Worm (Caenorhabditis elegans) whole organism, L4 larva: ENCODE data around the gene C05G5.5.

Source experiments
- F26F4.8 ChIP-seq: fragments of 200-800 bp; sonication (Bioruptor generic); conservative IDR thresholded peaks from 2 replicates; pipeline ENCODE4 v1.3.6; 2022; ENCODE audit warnings: missing genetic modification characterization, missing compliant biosample characterization
- Y48G9A.11 ChIP-seq: fragments of 200-800 bp; sonication (Bioruptor generic); IDR thresholded peaks from 2 replicates; pipeline ENCODE4 v1.3.6; 2022; ENCODE audit warnings: missing genetic modification reagents, missing genetic modification characterization, missing compliant biosample characterization
- ZK337.2 ChIP-seq: fragments of 200-800 bp; sonication (Bioruptor generic); IDR thresholded peaks from 2 replicates; pipeline ENCODE4 v1.3.6; 2022; ENCODE audit warnings: missing genetic modification reagents, missing genetic modification characterization, missing compliant biosample characterization
- aha-1 ChIP-seq: fragments of 150-350 bp; peaks from one replicate; lab custom pipeline; 2014; ENCODE audit warnings: missing biosample characterization, missing genetic modification characterization
- aly-2 ChIP-seq: sonication (generic microtip); optimal IDR thresholded peaks from 2 replicates; lab custom pipeline; 2018; ENCODE audit warnings: missing biosample characterization, missing genetic modification characterization
- ceh-28 ChIP-seq: fragments of 150-350 bp; optimal IDR thresholded peaks from 2 replicates; lab custom pipeline; 2014; ENCODE audit warnings: missing biosample characterization, missing genetic modification reagents, missing genetic modification characterization
- daf-16 ChIP-seq, 3 experiments: sonication (generic microtip); optimal IDR thresholded peaks; 2 replicates each; lab custom pipeline; 2016 to 2017; ENCODE audit warnings: missing genetic modification characterization in 3 of 3, missing genetic modification reagents in 3 of 3, mild to moderate bottlenecking in 2 of 3, missing compliant biosample characterization in 2 of 3, missing biosample characterization in 1 of 3, moderate library complexity in 1 of 3
- daf-8 ChIP-seq: fragments of 200-800 bp; sonication (Bioruptor generic); IDR thresholded peaks from 2 replicates; pipeline ENCODE4 v1.3.6; 2022; ENCODE audit warnings: missing genetic modification characterization, missing compliant biosample characterization
- dmd-8 ChIP-seq: fragments of 200-800 bp; sonication (Bioruptor generic); IDR thresholded peaks from 2 replicates; pipeline ENCODE4 v1.3.6; 2022; ENCODE audit warnings: missing genetic modification characterization, missing compliant biosample characterization
- hlh-11 ChIP-seq: fragments of 200-800 bp; sonication (Bioruptor generic); optimal IDR thresholded peaks from 2 replicates; lab custom pipeline; 2018; ENCODE audit warnings: mild to moderate bottlenecking, missing genetic modification characterization, missing compliant biosample characterization
- hmg-1.1 ChIP-seq: fragments of 200-800 bp; sonication (Bioruptor generic); IDR thresholded peaks from 2 replicates; pipeline ENCODE4 v1.3.6; 2022; ENCODE audit warnings: missing genetic modification reagents, missing genetic modification characterization, missing compliant biosample characterization
- jun-1 ChIP-seq: fragments of 150-350 bp; optimal IDR thresholded peaks from 2 replicates; lab custom pipeline; 2014; ENCODE audit warnings: missing biosample characterization, missing genetic modification reagents, missing genetic modification characterization
- lim-7 ChIP-seq: fragments of 200-800 bp; sonication (Bioruptor generic); IDR thresholded peaks from 2 replicates; pipeline ENCODE4 v1.3.6; 2022; ENCODE audit warnings: missing genetic modification characterization, missing compliant biosample characterization
- lsy-2 ChIP-seq, 2 experiments: fragments of 150-350 bp in 1 of 2; sonication (generic microtip) in 1 of 2; optimal IDR thresholded peaks; 2 replicates each; lab custom pipeline; 2014 to 2017; ENCODE audit warnings: missing biosample characterization in 2 of 2, missing genetic modification characterization in 2 of 2
- madf-5 ChIP-seq, 2 experiments: fragments of 200-800 bp; sonication (Bioruptor generic); IDR thresholded peaks; 2 replicates each; pipeline ENCODE4 v1.3.6; 2022; ENCODE audit warnings: missing compliant biosample characterization in 2 of 2, missing genetic modification characterization in 2 of 2
- mep-1 ChIP-seq: fragments of 150-350 bp; sonication (generic microtip); optimal IDR thresholded peaks from 3 replicates; lab custom pipeline; 2014; ENCODE audit warnings: missing biosample characterization, missing genetic modification characterization
- mxl-3 ChIP-seq: fragments of 200-800 bp; sonication (Bioruptor generic); optimal IDR thresholded peaks from 2 replicates; lab custom pipeline; 2018; ENCODE audit warnings: mild to moderate bottlenecking, missing genetic modification characterization, missing compliant biosample characterization
- nhr-111 ChIP-seq: fragments of 200-800 bp; sonication (Bioruptor generic); optimal IDR thresholded peaks from 2 replicates; lab custom pipeline; 2018; ENCODE audit warnings: mild to moderate bottlenecking, missing genetic modification characterization, missing compliant biosample characterization
- nhr-28 ChIP-seq: fragments of 150-350 bp; optimal IDR thresholded peaks from 2 replicates; lab custom pipeline; 2014; ENCODE audit warnings: missing biosample characterization, missing genetic modification characterization
- pqm-1 ChIP-seq: sonication (generic microtip); optimal IDR thresholded peaks from 2 replicates; lab custom pipeline; 2017; ENCODE audit warnings: missing biosample characterization, missing genetic modification characterization
- set-16 ChIP-seq: fragments of 200-800 bp; sonication (Bioruptor generic); IDR thresholded peaks from 2 replicates; pipeline ENCODE4 v1.3.6; 2022; ENCODE audit warnings: missing genetic modification reagents, missing genetic modification characterization, missing compliant biosample characterization
- snpc-4 ChIP-seq: fragments of 150-350 bp; optimal IDR thresholded peaks from 2 replicates; lab custom pipeline; 2014; ENCODE audit warnings: missing biosample characterization, missing genetic modification characterization
- spr-1 ChIP-seq: sonication (generic microtip); optimal IDR thresholded peaks from 2 replicates; lab custom pipeline; 2016; ENCODE audit warnings: mild to moderate bottlenecking, missing genetic modification characterization, missing compliant biosample characterization
- tag-97 ChIP-seq: fragments of 200-800 bp; sonication (Bioruptor generic); IDR thresholded peaks from 2 replicates; pipeline ENCODE4 v1.3.6; 2022; ENCODE audit warnings: missing genetic modification characterization, missing compliant biosample characterization
- unc-62 ChIP-seq, 3 experiments: fragments of 150-350 bp in 1 of 3; sonication (generic microtip); optimal IDR thresholded peaks in 2 of 3; peaks in 1 of 3; 1 replicate in 1 of 3; 2 replicates in 2 of 3; lab custom pipeline; 2014 to 2017; ENCODE audit warnings: missing biosample characterization in 3 of 3, missing genetic modification characterization in 3 of 3, missing genetic modification reagents in 3 of 3, missing genotype in 1 of 3
- zag-1 ChIP-seq: fragments of 150-350 bp; optimal IDR thresholded peaks from 2 replicates; lab custom pipeline; 2014; ENCODE audit warnings: missing biosample characterization, missing genetic modification characterization
- zip-11 ChIP-seq: fragments of 200-800 bp; sonication (Bioruptor generic); IDR thresholded peaks from 2 replicates; pipeline ENCODE4 v1.3.6; 2022; ENCODE audit warnings: missing genetic modification characterization, missing compliant biosample characterization

C05G5.5 gene

DNA sequence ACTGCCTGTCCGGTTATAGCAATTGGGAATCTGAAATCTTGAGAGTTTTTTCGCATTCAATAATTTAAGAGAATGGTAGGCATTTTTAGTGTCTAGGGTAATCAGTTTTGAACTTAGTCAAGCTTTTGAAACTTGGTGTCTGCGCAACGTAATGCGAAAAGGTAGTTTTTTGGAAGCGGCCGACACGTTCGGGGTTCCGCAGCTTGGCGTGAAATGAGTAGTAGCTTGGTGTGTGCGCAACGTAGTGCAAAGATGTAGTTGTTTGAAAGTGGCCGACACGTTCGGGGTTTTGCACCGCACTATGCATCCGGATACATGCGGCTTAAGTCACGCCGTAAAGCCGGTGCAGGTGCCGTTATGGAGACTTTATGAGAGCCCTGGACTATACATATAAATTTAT is 24.7 kb downstream of the C05G5.5 start:
- no peak for TF ChIP-seq zag-1
- TF ChIP-seq aly-2 (tag; lab: Kevin White, UChicago): no peak
- no peak for TF ChIP-seq unc-62 (GFP tag; optimal IDR thresholded peaks at IDR 0.05 in 1 of 2; lab: Kevin White, UChicago)
- TF ChIP-seq unc-62 (tag; optimal IDR thresholded peaks at IDR 0.05; lab: Kevin White, UChicago): no peak
- peak; percentile 5 for TF ChIP-seq snpc-4 (tag; lab: Kevin White, UChicago)
- TF ChIP-seq Y48G9A.11 (GFP tag; lab: Robert Waterston, UW): no peak
- no peak for TF ChIP-seq lsy-2 (tag; optimal IDR thresholded peaks at IDR 0.05; lab: Kevin White, UChicago)

- TF ChIP-seq zip-11 (GFP tag; lab: Robert Waterston, UW) (no peak), daf-16 (GFP tag; optimal IDR thresholded peaks at IDR 0.05; lab: Kevin White, UChicago) (peak in 1 of 2 experiments; percentile 50), daf-16 (tag; optimal IDR thresholded peaks at IDR 0.05; lab: Kevin White, UChicago) (no peak), aha-1 (tag; lab: Kevin White, UChicago) (peak; percentile 55)
Observed at ce11 chrX:14731828-14732331, 29.0 kb downstream of the C05G5.5 start, which contains the start of gene F33C8.4. Gene F33C8.4, plus strand, starts transcription at chrX:14732281.

DNA sequence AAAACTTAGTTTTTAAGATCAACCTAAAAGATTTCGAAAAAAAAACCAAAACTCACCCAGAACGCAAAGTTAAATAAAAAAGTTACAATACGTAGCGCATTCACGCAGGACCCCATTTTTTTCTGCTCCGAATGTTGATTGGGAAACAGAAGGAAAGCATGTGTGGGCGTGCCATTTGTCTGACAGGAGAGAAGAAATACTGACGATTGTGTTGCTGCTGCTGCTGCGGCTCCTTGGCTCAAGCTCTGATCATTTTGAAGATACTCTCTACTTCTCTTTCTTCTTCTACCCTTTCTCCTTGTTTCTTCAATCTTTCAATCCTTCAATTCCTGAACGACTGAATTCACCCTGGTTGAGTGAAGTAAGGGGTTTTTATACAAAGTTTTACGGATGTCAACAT is 31.6 kb downstream of the C05G5.5 start, which contains the start of gene tsp-8:
Gene tsp-8 (minus strand): TSS at position 185 of the 400 bp plus-strand sequence.
- no peak for TF ChIP-seq pqm-1 (tag; lab: Kevin White, UChicago)

- peak; percentile 60; the same call in 1 of the 2 replicates for TF ChIP-seq set-16 (GFP tag; lab: Robert Waterston, UW)
- peak; percentile 11; the same call in 1 of the 2 replicates for TF ChIP-seq dmd-8
- no peak for TF ChIP-seq jun-1 (tag; lab: Kevin White, UChicago)
- TF ChIP-seq spr-1 (tag; lab: Kevin White, UChicago): no peak
Observed at ce11 chrX:14724935-14725334, 36.0 kb downstream of the C05G5.5 start.

ce11 chrX:14721098-14721497 is 39.8 kb downstream of the C05G5.5 start, which contains the start of gene F33C8.2:
Gene F33C8.2, plus strand, starts transcription at chrX:14721398.
- no peak for TF ChIP-seq set-16 (GFP tag; lab: Robert Waterston, UW)
- TF ChIP-seq madf-5 (GFP tag; IDR thresholded peaks at IDR 0.05; lab: Robert Waterston, UW): no peak

DNA sequence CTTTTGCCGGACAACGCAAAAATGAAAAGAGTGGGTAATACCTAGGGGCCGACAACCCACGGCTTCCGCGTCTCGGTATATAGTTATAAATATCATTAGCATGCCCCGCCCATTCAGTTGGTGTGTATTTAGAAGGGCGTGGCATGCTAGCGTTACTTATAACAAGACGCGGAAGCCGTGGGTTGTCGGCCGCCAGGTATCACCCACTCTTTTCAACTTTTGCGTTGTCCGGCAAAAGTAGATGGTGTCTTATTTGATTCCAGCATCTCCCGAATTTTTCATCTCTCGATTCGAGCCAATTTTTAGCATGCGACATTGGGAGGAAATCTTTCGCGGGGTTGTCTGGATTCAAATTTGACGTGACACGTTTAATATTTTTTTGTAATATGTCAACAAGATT is 43.1 kb downstream of the C05G5.5 start:
- no peak for TF ChIP-seq F26F4.8
- 0 out of 4 replicates have a peak, but pooled peaks of 1 of the 2 experiments have one; percentile 16 for TF ChIP-seq madf-5 (GFP tag; IDR thresholded peaks at IDR 0.05; lab: Robert Waterston, UW)

DNA sequence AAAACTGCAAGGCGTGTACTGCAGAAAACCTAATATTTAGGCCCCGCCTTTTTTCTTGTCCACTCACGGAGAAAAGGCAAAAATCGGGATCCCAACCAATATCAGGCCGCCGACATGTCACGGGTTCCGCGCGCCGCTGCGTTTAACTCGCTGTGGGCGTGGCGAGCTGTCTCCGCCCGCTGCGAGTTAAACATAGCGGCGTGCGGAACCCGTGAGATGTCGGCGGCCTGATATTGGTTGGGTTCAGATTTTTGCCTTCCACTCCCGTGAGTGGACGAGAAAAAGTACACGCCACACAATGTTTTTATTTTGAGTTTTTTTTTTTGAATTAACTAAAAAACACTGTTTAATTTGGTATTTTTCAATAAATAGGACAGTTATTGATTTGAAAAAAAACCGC is 45.5 kb downstream of the C05G5.5 start:
- TF ChIP-seq mep-1: no peak
- TF ChIP-seq set-16 (GFP tag; lab: Robert Waterston, UW): peak; percentile 65

ce11 chrX:14711168-14711629 is 49.7 kb downstream of the C05G5.5 start, which contains the start of gene atrn-1:
Gene atrn-1, plus strand, starts transcription at chrX:14711579.
- TF ChIP-seq madf-5 (GFP tag; IDR thresholded peaks at IDR 0.05; lab: Robert Waterston, UW) (no peak), daf-8 (GFP tag; lab: Robert Waterston, UW) (no peak), hlh-11 (tag; lab: Kevin White, UChicago) (peak; percentile 23), mxl-3 (peak; percentile 6), lim-7 (GFP tag; lab: Robert Waterston, UW) (no peak), tag-97 (GFP tag; lab: Robert Waterston, UW) (no peak), aha-1 (tag; lab: Kevin White, UChicago) (peak; percentile 45), ZK337.2 (GFP tag; lab: Robert Waterston, UW) (no peak), zag-1 (no peak), ceh-28 (tag; lab: Kevin White, UChicago) (peak; percentile 57), hmg-1.1 (0 out of 2 replicates have a peak, but pooled peaks have one; percentile 21), mep-1 (peak; percentile 15), unc-62 (GFP tag; optimal IDR thresholded peaks at IDR 0.05 in 1 of 2; lab: Kevin White, UChicago) (peak in 1 of 2 experiments; percentile 54), unc-62 (tag; optimal IDR thresholded peaks at IDR 0.05; lab: Kevin White, UChicago) (no peak), nhr-111 (GFP tag; lab: Kevin White, UChicago) (no peak), nhr-28 (peak; percentile 2)
